Fruit fly (Drosophila melanogaster) whole organism, embryonic: Measurements from ENCODE around the gene BBS1.

Experiments used
- ATbp ChIP-seq: fragments of 200-800 bp; sonication (Bioruptor generic); optimal IDR thresholded peaks from 2 replicates; lab custom pipeline; 2017; ENCODE audit warnings: missing biosample characterization, mild to moderate bottlenecking, missing genetic modification characterization, missing genetic modification reagents
- Awh ChIP-seq: fragments of 200-800 bp; sonication (Bioruptor generic); IDR thresholded peaks from 2 replicates; pipeline ENCODE4, ENCODE4 v1.3.6; 2022; ENCODE audit warnings: missing biosample characterization, missing genetic modification characterization
- B-H1 ChIP-seq: fragments of 200-800 bp; sonication (Bioruptor generic); IDR thresholded peaks from 3 replicates; pipeline ENCODE4 v1.3.6; 2022; ENCODE audit warnings: missing biosample characterization, missing genetic modification characterization
- CG11093 ChIP-seq: fragments of 200-800 bp; sonication (Bioruptor generic); IDR thresholded peaks from 3 replicates; pipeline ENCODE4 v1.3.6; 2022; ENCODE audit warnings: missing biosample characterization, missing genetic modification characterization
- CG11456 ChIP-seq: fragments of 200-800 bp; sonication (Bioruptor generic); IDR thresholded peaks from 3 replicates; pipeline ENCODE4 v1.3.6; 2022; ENCODE audit warnings: missing biosample characterization, missing genetic modification characterization
- CG13123 ChIP-seq: fragments of 200-800 bp; sonication (Bioruptor generic); optimal IDR thresholded peaks from 2 replicates; lab custom pipeline; 2016; ENCODE audit warnings: missing biosample characterization, missing genetic modification characterization
- CG2678 ChIP-seq: fragments of 200-800 bp; sonication (Bioruptor generic); optimal IDR thresholded peaks from 3 replicates; lab custom pipeline; 2019; ENCODE audit warnings: missing biosample characterization, mild to moderate bottlenecking, missing genetic modification characterization, moderate library complexity
- CG2712 ChIP-seq: fragments of 200-800 bp; optimal IDR thresholded peaks from 3 replicates; lab custom pipeline; 2019; ENCODE audit warnings: missing biosample characterization, mild to moderate bottlenecking, missing genetic modification characterization, moderate library complexity
- CG2889 ChIP-seq: fragments of 200-800 bp; sonication (Bioruptor generic); IDR thresholded peaks from 3 replicates; pipeline ENCODE4 v1.3.6; 2022; ENCODE audit warnings: missing biosample characterization, missing genetic modification characterization
- CG31224 ChIP-seq: fragments of 200-800 bp; sonication (Bioruptor generic); IDR thresholded peaks from 2 replicates; pipeline ENCODE4 v1.3.6; 2022; ENCODE audit warnings: missing biosample characterization, missing genetic modification characterization
- CG3726 ChIP-seq: fragments of 200-800 bp; sonication (Bioruptor generic); IDR thresholded peaks from 3 replicates; pipeline ENCODE4, ENCODE4 v1.3.6; 2022; ENCODE audit warnings: missing biosample characterization, missing genetic modification characterization
- CG3838 ChIP-seq: fragments of 200-800 bp; sonication (Bioruptor generic); optimal IDR thresholded peaks from 3 replicates; lab custom pipeline; 2016; ENCODE audit warnings: missing biosample characterization, missing genetic modification characterization
- CG9817 ChIP-seq: fragments of 200-800 bp; sonication (Bioruptor generic); optimal IDR thresholded peaks from 2 replicates; lab custom pipeline; 2018; ENCODE audit warnings: missing biosample characterization, mild to moderate bottlenecking, missing genetic modification characterization, moderate library complexity
- CHES-1-like ChIP-seq: fragments of 200-800 bp; sonication (Bioruptor generic); optimal IDR thresholded peaks from 2 replicates; lab custom pipeline; 2016; ENCODE audit warnings: missing biosample characterization, missing genetic modification characterization
- D19A ChIP-seq: fragments of 200-800 bp; optimal IDR thresholded peaks from 3 replicates; lab custom pipeline; 2019; ENCODE audit warnings: missing biosample characterization, mild to moderate bottlenecking, missing genetic modification characterization, moderate library complexity
- Dad ChIP-seq: fragments of 200-800 bp; sonication (Bioruptor generic); optimal IDR thresholded peaks from 3 replicates; lab custom pipeline; 2016; ENCODE audit warnings: missing biosample characterization, missing genetic modification characterization
- H15 ChIP-seq: fragments of 200-800 bp; sonication (Bioruptor generic); IDR thresholded peaks from 3 replicates; pipeline ENCODE4 v1.3.6; 2022; ENCODE audit warnings: missing biosample characterization, missing genetic modification characterization
- HLH54F ChIP-seq: fragments of 200-800 bp; sonication (Bioruptor generic); optimal IDR thresholded peaks from 3 replicates; lab custom pipeline; 2016; ENCODE audit warnings: missing biosample characterization, missing genetic modification characterization
- Hey ChIP-seq: fragments of 200-800 bp; sonication (Bioruptor generic); optimal IDR thresholded peaks from 3 replicates; lab custom pipeline; 2018; ENCODE audit warnings: missing biosample characterization, mild to moderate bottlenecking, missing genetic modification characterization
- Hr3 ChIP-seq: fragments of 200-800 bp; sonication (Bioruptor generic); optimal IDR thresholded peaks from 3 replicates; lab custom pipeline; 2016; ENCODE audit warnings: missing biosample characterization, missing genetic modification characterization
- Max ChIP-seq: fragments of 200-800 bp; sonication (Bioruptor generic); optimal IDR thresholded peaks from 2 replicates; lab custom pipeline; 2016; ENCODE audit warnings: missing biosample characterization, mild to moderate bottlenecking, missing genetic modification characterization
- Nf-YA ChIP-seq: fragments of 200-800 bp; sonication (Bioruptor generic); IDR thresholded peaks from 2 replicates; pipeline ENCODE4 v1.3.6; 2022; ENCODE audit warnings: missing biosample characterization, missing genetic modification characterization
- PHDP ChIP-seq: fragments of 200-800 bp; sonication (Bioruptor generic); optimal IDR thresholded peaks from 3 replicates; lab custom pipeline; 2018; ENCODE audit warnings: missing biosample characterization, mild to moderate bottlenecking, missing genetic modification characterization, moderate library complexity
- Ptx1 ChIP-seq: fragments of 200-800 bp; sonication (Bioruptor generic); IDR thresholded peaks from 2 replicates; pipeline ENCODE4 v1.3.6; 2022; ENCODE audit warnings: missing biosample characterization, missing genetic modification characterization
- Scr ChIP-seq: fragments of 200-800 bp; sonication (Bioruptor generic); IDR thresholded peaks from 2 replicates; pipeline ENCODE4 v1.3.6; 2022; ENCODE audit warnings: missing biosample characterization, missing genetic modification characterization; ENCODE audit not compliant: partially characterized antibody
- Usf ChIP-seq: fragments of 200-800 bp; sonication (Bioruptor generic); optimal IDR thresholded peaks from 2 replicates; lab custom pipeline; 2017; ENCODE audit warnings: missing genotype, missing biosample characterization, missing genetic modification characterization
- ab ChIP-seq: fragments of 200-800 bp; sonication (Bioruptor generic); optimal IDR thresholded peaks from 2 replicates; lab custom pipeline; 2016; ENCODE audit warnings: missing biosample characterization, missing genetic modification characterization
- aop ChIP-seq: fragments of 200-800 bp; sonication (Bioruptor generic); IDR thresholded peaks from 2 replicates; pipeline ENCODE4 v1.3.6; 2022; ENCODE audit warnings: missing biosample characterization, missing genetic modification characterization
- cg ChIP-seq: fragments of 200-800 bp; sonication (Bioruptor generic); optimal IDR thresholded peaks from 3 replicates; lab custom pipeline; 2019; ENCODE audit warnings: missing biosample characterization, mild to moderate bottlenecking, missing genetic modification characterization, moderate library complexity
- danr ChIP-seq: fragments of 200-800 bp; sonication (Bioruptor generic); IDR thresholded peaks from 2 replicates; pipeline ENCODE4 v1.3.6; 2022; ENCODE audit warnings: missing biosample characterization, missing genetic modification characterization
- ewg ChIP-seq: fragments of 200-800 bp; sonication (Bioruptor generic); optimal IDR thresholded peaks from 3 replicates; lab custom pipeline; 2017; ENCODE audit warnings: mild to moderate bottlenecking, missing biosample characterization, missing genetic modification reagents, missing genetic modification characterization
- fd102C ChIP-seq: fragments of 200-800 bp; sonication (Bioruptor generic); optimal IDR thresholded peaks from 2 replicates; lab custom pipeline; 2018; ENCODE audit warnings: missing biosample characterization, mild to moderate bottlenecking, missing genetic modification characterization, moderate library complexity
- fu2 ChIP-seq: fragments of 200-800 bp; sonication (Bioruptor generic); optimal IDR thresholded peaks from 2 replicates; lab custom pipeline; 2016; ENCODE audit warnings: missing biosample characterization, missing genetic modification characterization
- gfzf ChIP-seq: fragments of 200-800 bp; sonication (Bioruptor generic); optimal IDR thresholded peaks from 2 replicates; lab custom pipeline; 2016; ENCODE audit warnings: missing biosample characterization, mild to moderate bottlenecking, missing genetic modification characterization, moderate library complexity
- insv ChIP-seq, 2 experiments: fragments of 200-800 bp; sonication (Bioruptor generic); optimal IDR thresholded peaks; 3 replicates each; lab custom pipeline; 2016 to 2018; ENCODE audit warnings: missing biosample characterization in 2 of 2, missing genetic modification characterization in 2 of 2
- klu ChIP-seq: fragments of 200-800 bp; sonication (Bioruptor generic); IDR thresholded peaks from 2 replicates; pipeline ENCODE4 v1.3.6; 2022; ENCODE audit warnings: missing biosample characterization, missing genetic modification characterization
- lmd ChIP-seq: fragments of 200-800 bp; sonication (Bioruptor generic); IDR thresholded peaks from 2 replicates; pipeline ENCODE4 v1.3.6; 2022; ENCODE audit warnings: missing biosample characterization, missing genetic modification characterization
- maf-S ChIP-seq: fragments of 200-800 bp; sonication (Bioruptor generic); optimal IDR thresholded peaks from 2 replicates; lab custom pipeline; 2016; ENCODE audit warnings: missing biosample characterization, missing genetic modification characterization
- nerfin-1 ChIP-seq: fragments of 200-800 bp; sonication (Bioruptor generic); optimal IDR thresholded peaks from 3 replicates; lab custom pipeline; 2019; ENCODE audit warnings: missing biosample characterization, mild to moderate bottlenecking, missing genetic modification characterization, moderate library complexity
- pan ChIP-seq, 4 experiments: fragments of >200 bp in 3 of 4; fragments of 200-800 bp in 1 of 4; sonication (Bioruptor generic) in 1 of 4; optimal IDR thresholded peaks in 3 of 4; IDR thresholded peaks in 1 of 4; 2 replicates each; pipeline versions ENCODE4 v1.3.6 to Lab custom; 2017 to 2022; ENCODE audit warnings: missing biosample characterization in 2 of 4, missing genetic modification characterization in 2 of 4, mixed read lengths in 1 of 4
- peb ChIP-seq: fragments of 200-800 bp; sonication (Bioruptor generic); IDR thresholded peaks from 2 replicates; pipeline ENCODE4 v1.3.6; 2022; ENCODE audit warnings: missing biosample characterization, missing genetic modification characterization
- pros ChIP-seq: fragments of 200-800 bp; sonication (Bioruptor generic); optimal IDR thresholded peaks from 3 replicates; lab custom pipeline; 2019; ENCODE audit warnings: missing biosample characterization, mild to moderate bottlenecking, missing genetic modification characterization, moderate library complexity
- run ChIP-seq: fragments of 200-800 bp; sonication (Bioruptor generic); optimal IDR thresholded peaks from 3 replicates; lab custom pipeline; 2018; ENCODE audit warnings: missing biosample characterization, mild to moderate bottlenecking, missing genetic modification characterization
- sob ChIP-seq: fragments of 200-800 bp; sonication (Bioruptor generic); IDR thresholded peaks from 2 replicates; pipeline ENCODE4 v1.3.6; 2022; ENCODE audit warnings: missing biosample characterization, missing genetic modification characterization
- sr ChIP-seq: fragments of 200-800 bp; sonication (Bioruptor generic); IDR thresholded peaks from 3 replicates; pipeline ENCODE4 v1.3.6; 2022; ENCODE audit warnings: missing biosample characterization, missing genetic modification characterization
- stwl ChIP-seq: fragments of 200-800 bp; sonication (Bioruptor generic); optimal IDR thresholded peaks from 3 replicates; lab custom pipeline; 2018; ENCODE audit warnings: missing biosample characterization, mild to moderate bottlenecking, missing genetic modification characterization, moderate library complexity
- unc-4 ChIP-seq: fragments of 200-800 bp; sonication (Bioruptor generic); IDR thresholded peaks from 2 replicates; pipeline ENCODE4 v1.3.6; 2022; ENCODE audit warnings: missing biosample characterization, missing genetic modification characterization; ENCODE audit not compliant: partially characterized antibody
- usp ChIP-seq: fragments of >200 bp; optimal IDR thresholded peaks from 2 replicates; lab custom pipeline; 2017; ENCODE audit warnings: missing biosample characterization, missing genetic modification characterization

The BBS1 gene

DNA sequence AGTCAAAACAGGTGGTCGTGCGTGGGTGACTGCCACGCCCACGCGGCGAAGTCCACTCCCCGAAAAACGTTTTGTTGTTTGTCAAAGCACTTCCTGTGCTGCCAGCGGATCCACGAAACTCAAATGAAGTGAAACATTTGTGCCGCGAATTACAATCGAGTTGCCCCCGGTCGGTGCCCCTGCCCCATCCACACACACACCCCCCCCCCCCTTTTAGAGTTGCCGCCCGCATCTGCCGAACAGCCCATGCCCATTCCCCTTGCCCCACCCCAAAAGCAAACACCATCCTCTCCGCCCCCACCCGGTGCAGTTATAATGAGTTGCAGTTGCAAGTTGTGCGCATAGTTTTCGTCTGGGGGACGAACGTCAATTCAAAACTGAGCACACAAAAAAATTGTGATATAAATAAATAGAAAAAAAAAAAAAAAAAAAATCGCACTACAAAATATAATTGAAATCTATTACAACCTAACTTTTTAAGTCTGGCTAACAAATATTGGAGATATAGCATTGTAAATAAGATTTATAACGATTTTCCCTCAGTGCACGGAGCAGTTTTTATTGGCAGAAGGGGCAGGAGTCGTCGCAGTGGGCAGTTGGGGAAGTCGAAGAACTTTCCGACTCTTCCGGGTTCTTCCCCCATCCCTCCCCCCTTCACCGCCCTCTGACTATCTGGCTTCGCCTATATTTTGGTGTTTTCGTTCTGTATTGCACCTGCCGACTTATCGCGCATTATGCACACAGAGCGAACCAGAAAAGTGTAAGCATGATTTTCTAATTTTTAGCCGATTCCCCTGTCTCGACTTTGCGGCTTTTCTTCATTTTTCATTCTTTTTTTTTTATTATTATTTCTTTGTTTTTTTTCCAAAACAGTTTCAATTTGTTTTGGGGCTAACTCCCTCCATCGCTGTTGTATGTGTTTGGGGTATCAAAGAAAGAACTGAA lies 26.1 kb downstream of the BBS1 start (continued):
- TF ChIP-seq stwl (tag; lab: Kevin White, UChicago) (no peak), Max (GFP tag; lab: Kevin White, UChicago) (no peak), unc-4 (no peak), ab (GFP tag; lab: Kevin White, UChicago) (no peak), CG9817 (tag; lab: Kevin White, UChicago) (no peak), klu (GFP tag; lab: Robert Waterston, UW) (no peak), CG31224 (GFP tag; lab: Robert Waterston, UW) (no peak), CG3726 (GFP tag; lab: Robert Waterston, UW) (no peak), CG11456 (GFP tag; lab: Robert Waterston, UW) (no peak), cg (GFP tag; lab: Kevin White, UChicago) (no peak), fu2 (GFP tag; lab: Kevin White, UChicago) (no peak), HLH54F (GFP tag; lab: Kevin White, UChicago) (no peak), sob (GFP tag; lab: Robert Waterston, UW) (no peak), danr (GFP tag; lab: Robert Waterston, UW) (no peak; the same call in 1 of the 2 replicates), Hr3 (GFP tag; lab: Kevin White, UChicago) (peak; percentile 59), fd102C (no peak), pros (GFP tag; lab: Kevin White, UChicago) (no peak), maf-S (GFP tag; lab: Kevin White, UChicago) (no peak), CG2712 (peak; percentile 89), CG2678 (tag; lab: Kevin White, UChicago) (peak; percentile 60), run (tag; lab: Kevin White, UChicago) (no peak), aop (peak; percentile 33; the same call in 1 of the 2 replicates), ewg (GFP tag; lab: Kevin White, UChicago) (peak; percentile 43), CHES-1-like (no peak), ATbp (GFP tag; lab: Kevin White, UChicago) (peak; percentile 56), nerfin-1 (tag; lab: Kevin White, UChicago) (peak; percentile 39), H15 (peak; percentile 67; the same call in 2 of the 3 replicates), CG13123 (GFP tag; lab: Kevin White, UChicago) (peak; percentile 26), Awh (no peak), D19A (tag; lab: Kevin White, UChicago) (peak; percentile 62), Scr (no peak), Dad (GFP tag; lab: Kevin White, UChicago) (no peak), insv (GFP tag; optimal IDR thresholded peaks at IDR 0.05; lab: Kevin White, UChicago) (no peak), Ptx1 (GFP tag; lab: Robert Waterston, UW) (peak; percentile 49; the same call in 1 of the 2 replicates), CG3838 (GFP tag; lab: Kevin White, UChicago) (no peak), Nf-YA (GFP tag; lab: Robert Waterston, UW) (0 out of 2 replicates have a peak, but pooled peaks have one; percentile 37), CG11093 (GFP tag; lab: Robert Waterston, UW) (no peak), peb (GFP tag; lab: Robert Waterston, UW) (peak; percentile 73), PHDP (tag; lab: Kevin White, UChicago) (peak; percentile 61), gfzf (GFP tag; lab: Kevin White, UChicago) (no peak), B-H1 (GFP tag; lab: Robert Waterston, UW) (no peak), Usf (GFP tag; lab: Kevin White, UChicago) (no peak), pan (optimal IDR thresholded peaks at IDR 0.05; lab: Kevin White, UChicago) (no peak), pan (GFP tag; optimal IDR thresholded peaks at IDR 0.05 in 1 of 2, IDR thresholded peaks at IDR 0.05 in 1 of 2) (peak in 1 of 2 experiments; percentile 39), Hey (no peak), usp (GFP tag; lab: Kevin White, UChicago) (no peak), sr (GFP tag; lab: Robert Waterston, UW) (no peak), lmd (peak; percentile 70; the same call in 1 of the 2 replicates), CG2889 (GFP tag; lab: Robert Waterston, UW) (no peak)
